Worm (Caenorhabditis elegans) whole organism, L1 larva: ENCODE measurements around the gene T24B8.3.
A peak's percentile ranks its signal among the peaks of the same experiment; 100 is the strongest.

ENCODE experiments used
- alr-1 ChIP-seq: fragments of 200-800 bp; sonication (Bioruptor generic); optimal IDR thresholded peaks from 2 replicates; lab custom pipeline; 2018; ENCODE audit warnings: borderline replicate concordance, mild to moderate bottlenecking, missing genetic modification characterization, missing compliant biosample characterization
- blmp-1 ChIP-seq: fragments of 150-350 bp; optimal IDR thresholded peaks from 2 replicates; lab custom pipeline; 2014; ENCODE audit warnings: missing biosample characterization, missing genetic modification characterization
- ceh-82 ChIP-seq, 3 experiments: fragments of 150-350 bp in 1 of 3; sonication (generic microtip) in 2 of 3; optimal IDR thresholded peaks; 2 replicates each; lab custom pipeline; 2014 to 2017; ENCODE audit warnings: missing biosample characterization in 3 of 3, missing genetic modification characterization in 3 of 3
- fkh-4 ChIP-seq: sonication (generic microtip); optimal IDR thresholded peaks from 2 replicates; lab custom pipeline; 2016; ENCODE audit warnings: missing compliant biosample characterization, missing genetic modification characterization, borderline replicate concordance
- lin-35 ChIP-seq, 2 experiments: fragments of 150-350 bp; optimal IDR thresholded peaks; 2 replicates each; lab custom pipeline; 2014; ENCODE audit warnings: missing biosample characterization in 2 of 2, missing genetic modification characterization in 2 of 2, missing genetic modification reagents in 2 of 2
- lin-39 ChIP-seq: fragments of 150-350 bp; optimal IDR thresholded peaks from 2 replicates; lab custom pipeline; 2014; ENCODE audit warnings: missing biosample characterization, missing genetic modification reagents, missing genetic modification characterization
- nhr-47 ChIP-seq: sonication (generic microtip); optimal IDR thresholded peaks from 2 replicates; lab custom pipeline; 2016; ENCODE audit warnings: mild to moderate bottlenecking, missing genetic modification characterization, moderate library complexity, missing compliant biosample characterization
- nhr-84 ChIP-seq: sonication (generic microtip); optimal IDR thresholded peaks from 2 replicates; lab custom pipeline; 2017; ENCODE audit warnings: missing biosample characterization, missing genetic modification characterization
- snpc-4 ChIP-seq: fragments of 150-350 bp; optimal IDR thresholded peaks from 2 replicates; lab custom pipeline; 2014; ENCODE audit warnings: missing biosample characterization, missing genetic modification characterization
- xbp-1 ChIP-seq: sonication (generic microtip); optimal IDR thresholded peaks from 2 replicates; lab custom pipeline; 2016; ENCODE audit warnings: missing genetic modification characterization, missing compliant biosample characterization
- ztf-11 ChIP-seq, 2 experiments: sonication (generic microtip); optimal IDR thresholded peaks; 2 replicates each; lab custom pipeline; 2016 to 2017; ENCODE audit warnings: missing genetic modification characterization in 2 of 2, missing biosample characterization in 1 of 2, missing compliant biosample characterization in 1 of 2

DNA sequence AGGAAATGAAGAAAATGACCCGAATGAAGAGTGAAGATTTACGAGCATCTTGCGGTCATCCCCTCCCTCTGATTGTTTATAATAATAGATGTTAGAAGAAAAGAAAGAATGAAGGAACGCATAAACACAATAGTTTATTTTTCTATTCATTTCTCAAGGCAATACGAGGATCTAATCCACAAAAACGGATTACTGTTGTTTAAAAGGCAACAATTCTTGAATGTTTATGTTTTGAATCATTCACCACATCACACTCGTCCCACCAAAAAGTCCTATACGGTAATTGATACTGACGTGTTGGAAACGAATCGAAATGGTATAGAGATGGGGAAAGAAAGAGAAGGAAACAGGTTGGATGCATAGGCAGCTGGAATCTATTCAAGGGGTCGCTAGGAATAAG lies 39.3 kb downstream of the T24B8.3 start:
- no peak for TF ChIP-seq lin-35 (GFP tag; optimal IDR thresholded peaks at IDR 0.05; lab: Kevin White, UChicago)
- TF ChIP-seq xbp-1 (tag; lab: Kevin White, UChicago): no peak
- TF ChIP-seq nhr-47 (tag; lab: Kevin White, UChicago): no peak
- TF ChIP-seq lin-39 (tag; lab: Kevin White, UChicago): no peak
- peak; percentile 11 for TF ChIP-seq blmp-1 (tag; lab: Kevin White, UChicago)
- TF ChIP-seq nhr-84: no peak
- no peak for TF ChIP-seq snpc-4 (tag; lab: Kevin White, UChicago)
- TF ChIP-seq ceh-82 (tag; optimal IDR thresholded peaks at IDR 0.05; lab: Kevin White, UChicago): no peak
- TF ChIP-seq ztf-11 (tag; optimal IDR thresholded peaks at IDR 0.05; lab: Kevin White, UChicago): no peak
- no peak for TF ChIP-seq fkh-4 (tag; lab: Kevin White, UChicago)
- TF ChIP-seq alr-1: no peak
